Fruit fly (Drosophila melanogaster): Measurements from ENCODE around the gene TwdlE.

DNA sequence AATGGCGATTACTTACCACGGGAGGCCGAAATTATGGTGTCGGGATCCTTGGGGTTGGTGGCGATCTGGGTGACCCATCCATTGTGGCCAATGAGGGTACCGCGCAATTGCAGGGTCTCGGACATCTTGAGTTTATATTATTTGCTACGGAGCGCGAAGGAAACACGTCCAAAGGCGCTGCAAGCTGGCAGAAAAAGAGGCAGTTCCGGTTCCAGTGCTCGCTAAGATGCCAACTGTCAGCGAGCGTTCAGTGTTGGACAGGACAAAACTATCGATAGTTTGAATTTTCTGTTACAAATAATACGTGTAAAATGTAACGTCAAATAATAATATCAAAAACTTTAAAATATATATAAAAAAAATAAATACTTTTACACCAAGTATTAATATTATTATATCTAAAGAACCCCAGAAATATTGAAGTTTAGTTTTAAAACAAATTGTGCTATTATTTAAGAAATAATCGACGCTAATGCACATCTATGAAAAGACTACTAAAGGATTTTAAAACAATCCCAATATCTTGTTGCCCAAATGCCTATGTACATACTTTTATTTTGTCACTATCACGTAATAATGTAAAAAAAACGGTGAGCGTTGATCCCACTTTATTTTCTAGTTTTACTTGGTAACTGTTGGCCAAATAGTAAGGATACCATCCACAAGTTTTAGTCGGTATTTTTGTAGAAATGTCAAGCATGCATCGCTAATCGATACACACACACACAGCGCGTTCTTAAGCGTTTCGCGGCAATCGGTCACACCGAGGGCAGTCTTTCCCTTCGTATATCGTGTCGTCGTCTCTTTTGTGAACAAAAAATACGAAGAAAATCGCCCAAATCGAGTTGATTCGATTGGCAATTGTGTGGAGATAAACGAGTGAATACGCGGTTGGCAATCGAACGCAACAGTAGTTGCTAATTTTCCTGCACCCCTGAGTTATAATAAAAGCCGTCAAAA lies 33.3 kb downstream of the TwdlE start, which contains the start of the genes Rack1 and mts:
- TF ChIP-seq CTCF (optimal IDR thresholded peaks at IDR 0.05) (peak in 1 of 2 experiments; percentile 22), CG8478 (optimal IDR thresholded peaks at IDR 0.05) (no peak)
